Worm (Caenorhabditis elegans) whole organism, L3 larva: ENCODE data around the gene srh-170.

ENCODE experiments used
- aly-2 ChIP-seq: fragments of 150-350 bp; optimal IDR thresholded peaks from 2 replicates; lab custom pipeline; 2014; ENCODE audit warnings: missing biosample characterization, missing genetic modification characterization
- pha-4 ChIP-seq: fragments of 150-350 bp; optimal IDR thresholded peaks from 2 replicates; lab custom pipeline; 2014; ENCODE audit warnings: missing biosample characterization, missing genetic modification reagents, missing genetic modification characterization
- tbx-2 ChIP-seq: sonication (generic microtip); optimal IDR thresholded peaks from 2 replicates; lab custom pipeline; 2016; ENCODE audit warnings: mild to moderate bottlenecking, missing genetic modification characterization, missing compliant biosample characterization

DNA sequence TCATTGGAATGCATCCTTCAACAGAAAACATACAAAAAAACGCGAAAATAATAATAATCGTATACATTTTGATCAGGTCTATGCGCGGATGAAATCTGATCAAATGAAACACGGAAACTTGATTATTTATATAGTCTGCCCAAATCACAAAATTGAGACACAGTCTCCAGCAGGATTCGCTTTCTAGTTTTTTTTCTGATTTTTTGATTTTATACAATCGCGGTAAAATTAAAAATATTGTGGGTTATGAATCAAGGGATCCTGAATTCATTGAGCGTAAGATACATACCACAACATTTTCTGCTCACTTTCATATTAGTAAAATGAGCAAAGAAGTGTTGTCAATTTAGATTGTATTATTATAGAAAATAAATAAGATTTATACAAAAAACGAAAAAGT, 39.6 kb downstream of the srh-170 start, which contains the start of gene clec-230:
- TF ChIP-seq aly-2 (tag; lab: Kevin White, UChicago) (no peak), pha-4 (tag; lab: Kevin White, UChicago) (no peak), tbx-2 (tag; lab: Kevin White, UChicago) (no peak)
